Fruit fly (Drosophila melanogaster) whole organism, adult: ENCODE measurements around the gene CG13724.
A peak's percentile ranks its signal among the peaks of the same experiment; 100 is the strongest.

ENCODE experiments used
- CG7101 ChIP-seq: fragments of 200-800 bp; sonication (Bioruptor generic); optimal IDR thresholded peaks from 2 replicates; lab custom pipeline; 2018; ENCODE audit warnings: missing biosample characterization, mild to moderate bottlenecking, missing genetic modification characterization, moderate library complexity
- Mnt ChIP-seq: fragments of 200-800 bp; sonication (Bioruptor generic); optimal IDR thresholded peaks from 2 replicates; lab custom pipeline; 2016; ENCODE audit warnings: missing biosample characterization, mild to moderate bottlenecking, missing genetic modification characterization
- cnc ChIP-seq, 2 experiments: fragments of >200 bp; optimal IDR thresholded peaks; 2 replicates each; lab custom pipeline; 2017

DNA sequence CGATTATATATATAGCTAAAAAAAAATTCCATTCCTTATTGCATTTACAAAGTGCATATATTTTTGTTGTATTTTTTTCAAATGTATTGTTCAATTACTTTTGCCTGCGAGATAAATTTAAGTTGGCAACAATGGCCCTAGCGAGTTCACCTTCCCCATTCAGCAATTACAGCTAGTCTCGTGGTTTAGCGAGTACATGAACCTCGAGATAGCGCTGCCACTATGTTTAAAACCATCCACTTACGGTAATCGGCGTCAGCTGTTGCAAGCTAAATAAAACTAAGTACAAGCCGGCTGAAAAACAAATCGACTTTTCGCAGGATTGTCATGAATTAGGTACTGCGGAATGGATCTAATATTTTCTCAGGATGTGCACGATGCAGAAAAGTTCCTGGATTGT is 30.2 kb downstream of the CG13724 start:
- no peak for TF ChIP-seq CG7101
- no peak for TF ChIP-seq cnc (optimal IDR thresholded peaks at IDR 0.05; lab: Kevin White, UChicago)
- TF ChIP-seq Mnt (GFP tag; lab: Kevin White, UChicago): peak; percentile 46
